Fruit fly (Drosophila melanogaster): ENCODE measurements around the gene CG7264.

Gene CG7264

dm6 chr3L:11822446-11823334 is 6.1 kb upstream of the CG7264 start, which contains the start of gene RpL10Ab:
Gene RpL10Ab, plus strand, starts transcription at chr3L:11822851.
- TF ChIP-seq noc (tag; optimal IDR thresholded peaks at IDR 0.05) = no peak

DNA sequence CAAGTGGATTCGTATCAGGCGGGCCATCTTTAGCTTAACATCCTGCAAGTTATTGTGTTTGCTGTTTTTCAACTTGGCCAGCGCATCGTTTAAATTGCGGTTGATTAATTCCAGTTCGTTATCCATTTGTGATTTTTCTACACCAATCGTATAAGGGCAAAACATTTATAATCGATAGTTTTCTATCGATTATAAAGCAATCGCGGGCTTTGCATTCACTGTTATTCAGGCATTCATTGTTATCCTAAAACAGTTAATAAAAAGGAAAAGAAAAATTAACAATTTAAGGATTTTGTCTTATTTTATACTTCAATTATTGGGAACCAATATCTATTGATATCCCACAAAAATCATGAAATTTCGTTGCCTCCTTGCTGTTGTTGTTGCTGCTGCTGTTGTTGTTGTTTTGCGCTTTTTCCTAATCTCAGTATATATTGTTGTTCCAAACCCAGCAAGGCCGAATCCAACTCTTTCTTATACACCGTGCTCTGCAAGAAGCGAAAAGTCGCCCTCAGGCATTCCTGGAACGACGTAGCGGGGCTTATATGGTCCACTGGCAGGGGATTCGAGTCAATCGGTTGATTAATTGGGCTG is 3.2 kb upstream of the CG7264 start, which contains the start of gene CG32095:
CG32095 (minus strand) TSS at position 173 of the 594 bp plus-strand sequence.
- no peak for TF ChIP-seq noc (tag; optimal IDR thresholded peaks at IDR 0.05)

DNA sequence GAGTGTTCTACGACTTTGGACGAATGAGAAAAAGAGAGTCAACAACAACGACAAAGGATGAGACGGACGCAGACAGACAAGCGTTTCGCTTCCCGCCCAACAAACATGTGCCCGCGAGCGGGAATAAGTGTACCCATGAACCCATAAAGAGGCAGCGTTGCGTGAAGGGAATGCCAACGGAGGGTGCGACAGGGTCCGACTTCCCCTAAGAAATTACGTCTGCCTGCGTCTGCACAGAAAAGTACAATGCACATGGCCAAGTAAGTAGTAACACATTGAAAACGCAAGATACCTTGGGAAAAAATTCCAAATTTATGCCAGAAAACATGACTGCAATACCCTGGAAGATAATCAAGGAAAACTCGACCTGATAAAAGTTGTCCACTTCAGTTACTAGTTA is 2.4 kb downstream of the CG7264 start:
- no peak for TF ChIP-seq noc (tag; optimal IDR thresholded peaks at IDR 0.05)

dm6 chr3L:11832360-11833295 is 3.8 kb downstream of the CG7264 start:
- no peak for TF ChIP-seq noc (tag; optimal IDR thresholded peaks at IDR 0.05)

- no peak for TF ChIP-seq noc (tag; optimal IDR thresholded peaks at IDR 0.05)
Measured at dm6 chr3L:11833296-11833717, 4.5 kb downstream of the CG7264 start, which contains the start of gene CycA. Gene CycA, minus strand, starts transcription at chr3L:11833578.

dm6 chr3L:11836575-11837077 is 7.8 kb downstream of the CG7264 start, which contains the start of gene CG43064:
Gene CG43064, minus strand, starts transcription at chr3L:11836721.
- no peak for TF ChIP-seq noc (tag; optimal IDR thresholded peaks at IDR 0.05)

dm6 chr3L:11847703-11848102 is 18.9 kb downstream of the CG7264 start, which contains the start of gene CG12521:
Gene CG12521, minus strand, starts transcription at chr3L:11847803.
- TF ChIP-seq noc (tag; optimal IDR thresholded peaks at IDR 0.05) = no peak

DNA sequence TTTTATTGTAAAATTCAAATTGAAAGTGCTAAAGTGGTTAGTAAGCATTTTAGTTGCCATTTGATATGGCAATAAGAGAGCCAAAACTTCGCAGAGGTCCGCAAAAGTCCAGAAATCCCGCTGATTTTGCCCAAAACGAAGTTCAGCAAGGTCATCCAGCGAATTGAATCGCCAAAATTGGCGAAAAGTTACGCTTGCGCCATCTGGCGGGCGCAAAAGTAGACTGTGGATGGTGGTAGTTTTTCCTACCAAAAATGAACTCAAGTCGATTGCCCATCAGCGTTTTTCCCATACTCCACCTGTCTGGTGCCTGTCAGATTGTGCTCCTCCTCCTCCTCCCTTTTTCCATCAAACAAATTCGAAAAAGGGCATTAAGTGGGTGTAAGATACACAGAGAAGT is 24.1 kb downstream of the CG7264 start:
- no peak for TF ChIP-seq noc (tag; optimal IDR thresholded peaks at IDR 0.05)

- TF ChIP-seq noc (tag; optimal IDR thresholded peaks at IDR 0.05) = no peak
Measured at dm6 chr3L:11858745-11859144, 29.9 kb downstream of the CG7264 start.

DNA sequence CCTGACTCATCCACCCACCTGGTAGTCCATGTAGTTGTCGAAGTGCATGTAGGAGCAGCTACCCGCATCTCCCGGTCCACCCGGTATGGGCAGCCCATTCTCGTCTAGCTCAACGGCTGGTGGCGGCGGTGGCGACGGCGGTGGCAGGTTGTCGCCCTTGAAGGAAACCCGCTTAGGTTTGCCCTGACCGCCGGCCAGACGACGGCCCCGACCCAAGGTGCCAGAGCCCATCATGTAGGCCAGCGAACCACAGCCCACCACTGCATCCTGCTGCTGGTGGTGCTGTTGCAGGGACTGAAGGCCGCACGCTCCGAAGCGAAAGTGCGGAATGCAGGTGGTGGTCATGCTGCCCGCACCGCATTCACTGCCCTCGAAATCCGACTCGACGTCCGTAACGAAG is 33.4 kb downstream of the CG7264 start:
- TF ChIP-seq noc (tag; optimal IDR thresholded peaks at IDR 0.05) = no peak

- no peak for TF ChIP-seq noc (tag; optimal IDR thresholded peaks at IDR 0.05)
Measured at dm6 chr3L:11863587-11863986, 34.8 kb downstream of the CG7264 start.

dm6 chr3L:11869328-11869727 is 40.5 kb downstream of the CG7264 start:
- TF ChIP-seq noc (tag; optimal IDR thresholded peaks at IDR 0.05) = no peak

DNA sequence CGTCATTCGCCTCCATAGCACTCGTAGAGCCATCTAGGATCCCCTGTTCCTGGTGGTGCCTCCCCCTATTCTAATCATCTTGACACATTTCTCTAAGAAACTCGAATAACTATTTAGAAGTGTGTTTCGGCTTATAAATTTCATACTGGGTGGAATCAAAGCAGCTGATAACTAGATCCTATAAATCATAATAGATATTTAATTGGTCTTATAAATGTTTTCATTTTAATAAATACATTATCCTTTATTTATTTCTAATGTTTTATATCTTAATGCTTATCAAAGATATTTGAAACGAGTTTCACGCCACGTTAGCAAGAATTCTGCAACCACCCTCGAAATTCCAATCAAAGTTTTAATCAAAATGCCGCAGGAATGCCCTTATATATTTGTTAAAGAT is 42.4 kb downstream of the CG7264 start, which contains the start of gene CG5906:
CG5906 (minus strand) TSS at position 101 of the 400 bp plus-strand sequence.
- no peak for TF ChIP-seq noc (tag; optimal IDR thresholded peaks at IDR 0.05)

DNA sequence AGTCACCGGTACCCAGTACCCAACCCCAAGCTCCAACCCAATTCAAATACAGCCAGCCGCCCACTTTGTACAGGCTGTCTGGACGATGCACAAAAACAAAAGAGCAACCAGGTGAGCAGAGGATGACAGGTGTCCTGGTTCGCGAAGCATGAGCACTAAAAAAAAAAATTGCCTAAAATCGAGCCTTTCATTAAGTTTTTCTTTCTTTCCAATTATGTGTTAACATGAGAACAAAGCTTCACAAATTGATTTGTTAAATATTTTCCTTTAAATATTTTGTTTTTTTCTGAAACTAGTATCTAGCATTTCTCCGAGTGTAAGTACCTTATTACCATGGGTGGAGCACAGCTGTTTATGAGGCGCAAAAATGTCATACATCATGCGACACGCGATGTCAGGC is 45.9 kb downstream of the CG7264 start:
- no peak for TF ChIP-seq noc (tag; optimal IDR thresholded peaks at IDR 0.05)

dm6 chr3L:11876036-11876435 is 47.2 kb downstream of the CG7264 start:
- TF ChIP-seq noc (tag; optimal IDR thresholded peaks at IDR 0.05) = no peak

Measured in whole organism, larva.